Fruit fly (Drosophila melanogaster) whole organism, adult: ENCODE measurements around the gene CG4287.

Experiments
- CG11617 ChIP-seq: fragments of 200-800 bp; sonication (Bioruptor generic); optimal IDR thresholded peaks from 2 replicates; lab custom pipeline; 2017; ENCODE audit warnings: mild to moderate bottlenecking, missing biosample characterization, missing genetic modification reagents, missing genetic modification characterization
- CG12768 ChIP-seq: fragments of 200-800 bp; sonication (Bioruptor generic); optimal IDR thresholded peaks from 2 replicates; lab custom pipeline; 2017; ENCODE audit warnings: missing biosample characterization, missing genetic modification characterization, mild to moderate bottlenecking, moderate library complexity, missing genetic modification reagents
- CG14711 ChIP-seq: fragments of 200-800 bp; sonication (Bioruptor generic); optimal IDR thresholded peaks from 2 replicates; lab custom pipeline; 2018; ENCODE audit warnings: missing biosample characterization, mild to moderate bottlenecking, missing genetic modification characterization, moderate library complexity
- CG1620 ChIP-seq: fragments of 200-800 bp; sonication (Bioruptor generic); optimal IDR thresholded peaks from 2 replicates; lab custom pipeline; 2016; ENCODE audit warnings: missing biosample characterization, missing genetic modification characterization
- CG5204 ChIP-seq: fragments of 200-800 bp; sonication (Bioruptor generic); optimal IDR thresholded peaks from 2 replicates; lab custom pipeline; 2016; ENCODE audit warnings: missing biosample characterization, missing genetic modification characterization
- CG7045 ChIP-seq: fragments of 200-800 bp; sonication (Bioruptor generic); optimal IDR thresholded peaks from 2 replicates; lab custom pipeline; 2017; ENCODE audit warnings: missing biosample characterization, mild to moderate bottlenecking, missing genetic modification characterization
- CG7101 ChIP-seq: fragments of 200-800 bp; sonication (Bioruptor generic); optimal IDR thresholded peaks from 2 replicates; lab custom pipeline; 2018; ENCODE audit warnings: missing biosample characterization, mild to moderate bottlenecking, missing genetic modification characterization, moderate library complexity
- Clk ChIP-seq: fragments of 200-800 bp; sonication (Bioruptor generic); optimal IDR thresholded peaks from 2 replicates; lab custom pipeline; 2017; ENCODE audit warnings: missing biosample characterization, missing genetic modification characterization
- Crg-1 ChIP-seq: fragments of 200-800 bp; sonication (Bioruptor generic); optimal IDR thresholded peaks from 2 replicates; lab custom pipeline; 2016; ENCODE audit warnings: missing biosample characterization, missing genetic modification characterization
- Hr96 ChIP-seq: fragments of 200-800 bp; sonication (Bioruptor generic); optimal IDR thresholded peaks from 2 replicates; lab custom pipeline; 2016; ENCODE audit warnings: missing biosample characterization, missing genetic modification characterization
- Mnt ChIP-seq: fragments of 200-800 bp; sonication (Bioruptor generic); optimal IDR thresholded peaks from 2 replicates; lab custom pipeline; 2016; ENCODE audit warnings: missing biosample characterization, mild to moderate bottlenecking, missing genetic modification characterization
- bab1 ChIP-seq: fragments of 200-800 bp; sonication (Bioruptor generic); optimal IDR thresholded peaks from 3 replicates; lab custom pipeline; 2019; ENCODE audit warnings: missing biosample characterization, mild to moderate bottlenecking, missing genetic modification characterization, moderate library complexity
- cic ChIP-seq: fragments of 200-800 bp; sonication (Bioruptor generic); optimal IDR thresholded peaks from 2 replicates; lab custom pipeline; 2017; ENCODE audit warnings: missing biosample characterization, mild to moderate bottlenecking, missing genetic modification characterization, moderate library complexity
- cnc ChIP-seq, 2 experiments: fragments of >200 bp; optimal IDR thresholded peaks; 2 replicates each; lab custom pipeline; 2017
- kay ChIP-seq: fragments of 200-800 bp; sonication (Bioruptor generic); peaks from one replicate; lab custom pipeline; 2016; ENCODE audit warnings: missing biosample characterization, missing genetic modification characterization, borderline replicate concordance
- ovo ChIP-seq: fragments of 200-800 bp; sonication (Bioruptor generic); optimal IDR thresholded peaks from 2 replicates; lab custom pipeline; 2016; ENCODE audit warnings: missing biosample characterization, missing genetic modification characterization
- pad ChIP-seq: fragments of 200-800 bp; sonication (Bioruptor generic); optimal IDR thresholded peaks from 3 replicates; lab custom pipeline; 2017; ENCODE audit warnings: missing biosample characterization, missing genetic modification characterization, mild to moderate bottlenecking, moderate library complexity, missing genetic modification reagents
- tj ChIP-seq: fragments of 200-800 bp; sonication (Bioruptor generic); optimal IDR thresholded peaks from 3 replicates; lab custom pipeline; 2017; ENCODE audit warnings: missing biosample characterization, mild to moderate bottlenecking, missing genetic modification characterization, moderate library complexity
- toe ChIP-seq: fragments of 200-800 bp; sonication (Bioruptor generic); optimal IDR thresholded peaks from 2 replicates; lab custom pipeline; 2016; ENCODE audit warnings: missing biosample characterization, missing genetic modification characterization

The CG4287 gene

DNA sequence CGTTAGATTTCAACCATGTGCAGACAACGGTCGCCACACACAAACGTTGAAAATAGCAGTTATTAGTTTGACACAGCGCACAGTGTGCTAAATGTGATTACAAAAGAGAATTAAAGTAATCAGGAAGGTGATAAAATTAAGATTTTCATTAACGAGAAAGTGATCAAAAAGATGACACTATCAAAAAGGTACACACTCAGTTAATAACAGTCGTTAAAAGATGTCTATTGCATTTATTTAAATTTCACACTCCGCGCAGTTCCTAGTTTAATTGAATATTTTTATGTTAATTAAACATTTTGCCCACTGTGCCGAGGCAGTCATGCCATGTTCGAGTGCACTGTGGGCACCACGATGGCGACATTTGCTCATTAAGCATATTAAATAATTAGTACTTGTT lies 36.5 kb downstream of the CG4287 start:
- TF ChIP-seq CG7045 (GFP tag; lab: Kevin White, UChicago) (no peak), Hr96 (GFP tag; lab: Kevin White, UChicago) (no peak), Crg-1 (GFP tag; lab: Kevin White, UChicago) (no peak)

DNA sequence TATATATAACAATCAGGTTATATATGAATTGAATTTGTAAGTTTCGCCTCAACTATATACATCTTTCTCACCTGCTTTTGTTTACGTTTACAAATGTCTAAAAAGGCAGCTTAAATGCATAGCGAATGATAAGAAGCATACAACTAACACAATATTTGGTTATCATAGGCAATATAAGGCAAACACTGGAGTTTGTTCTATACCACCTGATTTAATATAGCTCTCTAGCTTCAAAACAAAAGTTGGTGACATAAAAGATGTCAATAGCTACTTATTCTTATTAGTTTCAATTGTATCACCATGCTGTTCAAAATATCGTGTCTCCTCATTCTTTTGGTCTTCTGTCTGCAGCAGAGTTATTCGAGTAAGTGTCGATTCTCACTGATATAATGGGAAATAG lies 37.7 kb downstream of the CG4287 start:
- no peak for TF ChIP-seq pad (GFP tag; lab: Kevin White, UChicago)
- TF ChIP-seq cnc (optimal IDR thresholded peaks at IDR 0.05; lab: Kevin White, UChicago): no peak
- TF ChIP-seq CG12768: no peak
- TF ChIP-seq cic: no peak
- TF ChIP-seq ovo (GFP tag; lab: Kevin White, UChicago): no peak
- TF ChIP-seq bab1 (GFP tag; lab: Kevin White, UChicago): no peak
- no peak for TF ChIP-seq Clk (GFP tag; lab: Kevin White, UChicago)
- no peak for TF ChIP-seq Mnt (GFP tag; lab: Kevin White, UChicago)
- no peak for TF ChIP-seq CG1620
- TF ChIP-seq toe (GFP tag; lab: Kevin White, UChicago): no peak

DNA sequence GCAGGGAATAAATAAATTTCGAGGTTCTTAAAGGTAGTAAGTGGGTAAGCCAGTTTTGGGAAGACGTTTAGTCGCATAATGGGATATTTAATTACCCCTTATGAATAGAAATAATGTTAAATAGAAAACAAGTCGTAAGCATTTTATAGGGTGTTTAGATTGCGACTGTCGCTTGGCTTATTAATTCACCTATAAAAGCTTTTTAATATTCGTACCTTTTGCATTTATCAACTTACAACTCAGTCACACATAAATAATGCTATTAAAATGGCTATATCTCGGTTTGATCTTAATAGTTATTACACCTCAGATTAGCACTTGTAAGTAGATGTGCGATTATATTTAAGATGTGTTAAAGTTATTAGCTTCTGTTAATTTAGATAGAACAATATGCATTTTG lies 38.3 kb downstream of the CG4287 start, which contains the start of gene CG34276:
Gene CG34276 (plus strand): TSS at position 301 of the 400 bp plus-strand sequence.
- TF ChIP-seq CG14711 (no peak), cnc (optimal IDR thresholded peaks at IDR 0.05; lab: Kevin White, UChicago) (no peak), Hr96 (GFP tag; lab: Kevin White, UChicago) (no peak), Clk (GFP tag; lab: Kevin White, UChicago) (no peak), kay (GFP tag; lab: Kevin White, UChicago) (no peak), CG12768 (no peak), pad (GFP tag; lab: Kevin White, UChicago) (no peak)

DNA sequence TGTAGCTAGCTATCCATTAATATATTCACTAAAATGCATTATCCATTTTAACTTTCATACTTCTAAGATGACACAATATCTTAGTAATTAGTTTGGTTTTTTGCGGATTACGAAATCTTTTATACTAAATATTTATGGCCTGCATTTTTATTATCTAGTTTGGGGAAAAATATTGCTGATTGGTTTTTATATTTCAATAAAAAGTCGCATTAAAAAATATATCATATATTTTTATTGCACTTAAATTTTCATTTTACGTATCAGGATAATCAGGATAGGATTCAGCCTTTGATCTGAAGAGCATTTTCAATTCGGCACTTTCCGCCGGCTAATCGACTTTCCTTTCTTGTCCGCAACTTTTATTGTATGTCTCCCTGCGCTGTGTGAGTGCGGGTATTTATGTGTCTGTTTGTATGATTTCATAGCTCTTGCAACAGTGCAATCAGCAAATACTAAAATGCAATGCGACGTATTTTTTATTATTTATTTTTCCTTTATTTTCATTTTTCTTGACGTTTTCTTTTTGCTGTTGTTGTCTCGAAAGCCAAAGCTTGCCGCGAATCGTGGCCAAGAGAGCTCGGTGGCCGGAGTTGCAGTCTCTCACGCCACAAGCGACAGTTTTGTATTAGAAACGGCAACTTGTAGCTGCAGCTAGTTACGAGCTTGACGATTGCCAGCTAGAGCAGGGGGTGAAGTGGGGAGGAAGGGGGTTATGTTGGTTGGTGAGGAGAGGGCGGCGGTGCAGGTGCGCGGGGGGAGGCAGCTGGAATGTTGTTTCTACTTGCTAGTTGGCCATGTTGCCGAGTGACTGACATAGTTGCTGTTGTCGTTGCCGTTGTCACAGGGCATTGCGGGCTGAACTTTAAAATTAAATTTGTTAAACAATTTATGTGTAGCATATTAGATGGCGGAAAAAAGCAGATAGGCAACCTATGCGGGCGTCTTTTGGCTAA lies 40.8 kb downstream of the CG4287 start:
- TF ChIP-seq bab1 (GFP tag; lab: Kevin White, UChicago) (no peak), kay (GFP tag; lab: Kevin White, UChicago) (no peak), pad (GFP tag; lab: Kevin White, UChicago) (no peak), CG5204 (no peak), Crg-1 (GFP tag; lab: Kevin White, UChicago) (no peak), CG1620 (no peak)

DNA sequence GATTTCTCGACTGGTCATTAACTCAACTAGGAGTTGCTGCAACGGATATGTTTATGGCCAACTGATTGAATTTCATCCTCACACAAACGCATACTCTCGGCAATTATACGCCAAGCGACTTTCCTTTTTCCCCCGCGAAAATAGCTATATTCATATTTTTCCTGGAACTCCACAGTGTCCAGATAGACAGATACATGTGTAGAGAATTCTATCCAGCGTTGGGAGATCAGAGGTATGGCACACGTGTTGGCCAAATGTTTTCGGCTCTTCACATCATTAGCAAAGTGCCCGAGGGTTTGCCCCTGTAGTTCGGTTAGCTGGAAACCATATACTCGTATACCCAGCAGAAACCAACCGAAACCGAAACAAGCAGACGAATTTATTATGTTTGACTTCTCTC lies 41.9 kb downstream of the CG4287 start:
- TF ChIP-seq Hr96 (GFP tag; lab: Kevin White, UChicago) (no peak), ovo (GFP tag; lab: Kevin White, UChicago) (no peak), pad (GFP tag; lab: Kevin White, UChicago) (no peak), CG11617 (GFP tag; lab: Kevin White, UChicago) (no peak)

DNA sequence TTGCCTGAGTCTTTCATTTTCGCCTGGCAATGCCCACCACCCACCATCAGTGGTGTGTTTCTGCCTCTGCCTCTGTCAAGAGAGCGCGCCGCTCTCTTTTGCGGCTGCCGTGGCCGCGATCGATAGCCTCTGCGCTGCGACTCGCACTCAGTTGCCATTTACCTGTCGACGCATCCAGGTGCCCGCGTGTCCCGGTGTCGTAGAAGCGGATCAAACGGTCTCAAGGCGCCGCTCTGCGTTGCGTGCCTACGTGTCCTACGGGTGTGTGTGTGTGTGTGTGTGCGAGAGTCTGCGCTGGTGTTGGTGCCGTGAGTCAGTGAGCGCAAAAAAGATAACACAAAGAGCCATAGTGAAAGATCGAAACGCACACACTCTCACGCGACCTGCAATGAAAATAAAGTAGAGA lies 42.9 kb downstream of the CG4287 start, which contains the start of gene Fbxl7:
Gene Fbxl7 (plus strand): TSS at position 148 of the 406 bp plus-strand sequence.
- TF ChIP-seq Clk (GFP tag; lab: Kevin White, UChicago) (no peak), tj (GFP tag; lab: Kevin White, UChicago) (no peak), Hr96 (GFP tag; lab: Kevin White, UChicago) (no peak), CG1620 (no peak), CG7045 (GFP tag; lab: Kevin White, UChicago) (no peak), CG12768 (no peak), Crg-1 (GFP tag; lab: Kevin White, UChicago) (no peak), CG7101 (no peak), ovo (GFP tag; lab: Kevin White, UChicago) (no peak), pad (GFP tag; lab: Kevin White, UChicago) (no peak), cnc (optimal IDR thresholded peaks at IDR 0.05; lab: Kevin White, UChicago) (no peak), bab1 (GFP tag; lab: Kevin White, UChicago) (no peak), CG14711 (no peak), CG5204 (no peak)

DNA sequence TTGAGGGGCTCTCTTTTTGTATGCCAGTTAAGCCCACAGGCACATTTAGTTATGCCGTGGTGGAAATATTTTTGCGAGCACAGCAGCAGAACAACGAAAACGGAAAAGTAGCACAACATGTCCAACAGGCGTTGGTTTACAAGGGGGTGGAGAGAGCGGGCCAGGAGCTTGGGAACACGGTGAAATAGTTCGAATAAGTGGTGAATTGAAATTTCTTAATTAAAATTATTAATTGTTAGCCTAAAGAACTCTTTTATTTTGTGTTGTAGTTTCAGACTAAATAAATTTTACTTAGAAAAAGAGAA lies 43.5 kb downstream of the CG4287 start:
- TF ChIP-seq CG12768 (no peak), Mnt (GFP tag; lab: Kevin White, UChicago) (no peak), CG11617 (GFP tag; lab: Kevin White, UChicago) (no peak), pad (GFP tag; lab: Kevin White, UChicago) (no peak)
